Worm (Caenorhabditis elegans): ENCODE results near the gene eyg-1.

eyg-1 gene

DNA sequence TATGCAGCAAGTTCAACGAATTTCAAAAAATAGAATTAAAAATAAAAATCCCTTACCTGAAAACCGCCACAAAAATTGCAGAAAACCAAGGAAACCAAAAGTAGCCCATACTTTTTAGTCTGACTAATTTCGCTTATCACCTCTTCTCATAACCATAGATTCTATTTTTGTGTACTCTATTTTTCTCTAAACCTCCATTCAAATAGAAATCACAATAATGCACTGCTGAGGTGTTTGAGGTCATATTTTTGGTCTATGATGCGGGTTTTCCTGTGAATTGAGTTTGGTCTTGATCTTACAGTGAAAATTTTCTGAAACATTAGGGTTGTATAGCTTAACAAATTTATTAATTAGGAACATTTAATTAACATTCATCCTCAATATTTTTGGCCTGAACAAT, 45.9 kb downstream of the eyg-1 start, which contains the start of gene cyp-13A1:
Gene cyp-13A1, minus strand, starts transcription at position 156 of the 400 bp plus-strand sequence.
- TF ChIP-seq peb-1 (tag; optimal IDR thresholded peaks at IDR 0.05) (no peak), sma-9 (GFP tag; optimal IDR thresholded peaks at IDR 0.05) (peak; percentile 54), sma-9 (tag; optimal IDR thresholded peaks at IDR 0.05) (no peak), alr-1 (tag; optimal IDR thresholded peaks at IDR 0.05) (no peak), lin-11 (tag; optimal IDR thresholded peaks at IDR 0.05) (no peak), elt-3 (tag; optimal IDR thresholded peaks at IDR 0.05) (no peak), gmeb-1 (tag; optimal IDR thresholded peaks at IDR 0.05) (no peak), lin-39 (tag; optimal IDR thresholded peaks at IDR 0.05) (no peak), mab-5 (tag; optimal IDR thresholded peaks at IDR 0.05) (no peak), nhr-129 (tag; optimal IDR thresholded peaks at IDR 0.05) (no peak), F13H6.1 (tag; optimal IDR thresholded peaks at IDR 0.05) (no peak), lsy-2 (tag; optimal IDR thresholded peaks at IDR 0.05) (no peak), C34F6.9 (tag; optimal IDR thresholded peaks at IDR 0.05) (no peak), crh-2 (tag; optimal IDR thresholded peaks at IDR 0.05) (peak; percentile 13), fos-1 (tag; optimal IDR thresholded peaks at IDR 0.05) (peak; percentile 77), nhr-21 (tag; optimal IDR thresholded peaks at IDR 0.05) (no peak)

DNA sequence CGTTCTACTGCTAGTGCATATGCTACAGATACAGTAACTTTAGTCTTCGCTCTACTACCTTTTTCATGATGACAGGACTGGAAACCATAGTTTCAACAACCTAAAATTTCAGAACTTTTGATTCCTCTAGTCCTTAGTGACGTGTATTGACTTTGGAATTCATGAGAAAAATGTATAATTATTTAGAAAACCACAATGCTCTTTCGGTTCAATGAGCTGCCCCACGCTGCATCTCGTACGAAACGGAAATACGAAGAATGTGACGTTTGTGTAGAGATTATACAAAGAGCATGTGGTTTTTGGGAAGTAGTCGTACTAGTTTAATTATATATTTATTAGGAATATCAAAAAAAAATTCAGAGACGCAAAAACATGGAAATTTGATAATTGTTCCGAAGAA, 49.3 kb downstream of the eyg-1 start:
- TF ChIP-seq R02D3.7 (tag; optimal IDR thresholded peaks at IDR 0.05), result no peak
- no peak for TF ChIP-seq lin-13 (GFP tag; optimal IDR thresholded peaks at IDR 0.05)
- TF ChIP-seq fos-1 (tag; optimal IDR thresholded peaks at IDR 0.05), result no peak
- no peak for TF ChIP-seq ztf-4 (tag; optimal IDR thresholded peaks at IDR 0.05)
- TF ChIP-seq sem-4 (tag; optimal IDR thresholded peaks at IDR 0.05), result no peak
- no peak for TF ChIP-seq sma-9 (GFP tag; optimal IDR thresholded peaks at IDR 0.05)
- no peak for TF ChIP-seq sma-9 (tag; optimal IDR thresholded peaks at IDR 0.05)
- TF ChIP-seq skn-1 (tag; optimal IDR thresholded peaks at IDR 0.05), result no peak
- no peak for TF ChIP-seq F13H6.1 (tag; optimal IDR thresholded peaks at IDR 0.05)
- no peak for TF ChIP-seq unc-39 (tag; optimal IDR thresholded peaks at IDR 0.05)
- TF ChIP-seq nhr-77 (tag; optimal IDR thresholded peaks at IDR 0.05), result no peak
- no peak for TF ChIP-seq unc-55 (GFP tag; optimal IDR thresholded peaks at IDR 0.05)

Data from whole organism, L2 larva.